Fruit fly (Drosophila melanogaster): Measurements from ENCODE around the gene Flo2.

The Flo2 gene

DNA sequence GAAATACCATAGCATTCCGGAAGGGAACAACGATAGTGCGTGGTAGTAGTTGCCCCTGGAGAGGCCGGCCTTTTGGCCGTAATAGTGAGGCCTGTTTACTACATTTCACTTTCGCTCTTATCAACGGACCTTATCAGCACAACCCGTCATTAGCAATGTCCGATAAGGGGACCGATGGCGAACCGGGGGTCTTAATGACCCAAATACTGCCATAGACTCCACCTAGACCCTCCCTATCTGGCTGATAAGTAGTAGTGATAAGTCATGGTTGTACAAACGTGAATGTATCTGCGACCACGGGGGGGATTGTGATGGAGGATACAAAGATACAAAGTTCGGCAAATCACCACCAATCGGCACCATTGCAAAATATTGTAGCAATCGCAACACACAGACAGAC is 110.1 kb downstream of the Flo2 start (continued):
- TF ChIP-seq Blimp-1 (GFP tag; optimal IDR thresholded peaks at IDR 0.05): no peak
- TF ChIP-seq grn (GFP tag; optimal IDR thresholded peaks at IDR 0.05): peak; percentile 80
- peak; percentile 56 for TF ChIP-seq CG34376 (GFP tag; optimal IDR thresholded peaks at IDR 0.05)
- TF ChIP-seq GATAe (GFP tag; conservative IDR thresholded peaks at IDR 0.05): peak; percentile 87
- TF ChIP-seq pros (GFP tag; optimal IDR thresholded peaks at IDR 0.05): no peak
- peak; percentile 33 for TF ChIP-seq sens (GFP tag)
- TF ChIP-seq chinmo (GFP tag; IDR thresholded peaks at IDR 0.05; ENCODE audit: partially characterized antibody): 0 out of 4 replicates have a peak, but pooled peaks have one; percentile 32
- peak; percentile 52 for TF ChIP-seq sd (tag; optimal IDR thresholded peaks at IDR 0.05)
- no peak for TF ChIP-seq ash1 (GFP tag; optimal IDR thresholded peaks at IDR 0.05)
- peak; percentile 52 for TF ChIP-seq CG10543 (GFP tag; optimal IDR thresholded peaks at IDR 0.05)
- no peak for TF ChIP-seq Optix (GFP tag; IDR thresholded peaks at IDR 0.05)
- no peak for TF ChIP-seq unpg (GFP tag; optimal IDR thresholded peaks at IDR 0.05)
- TF ChIP-seq CG6175 (GFP tag; IDR thresholded peaks at IDR 0.05): no peak
- TF ChIP-seq Hr78 (GFP tag; optimal IDR thresholded peaks at IDR 0.05): peak in 1 of 2 experiments; percentile 11
- TF ChIP-seq Kr (GFP tag; optimal IDR thresholded peaks at IDR 0.05): no peak
- no peak for TF ChIP-seq Usf (GFP tag; optimal IDR thresholded peaks at IDR 0.05)
- no peak for TF ChIP-seq Mad (GFP tag; optimal IDR thresholded peaks at IDR 0.05)
- no peak for TF ChIP-seq vvl (GFP tag; IDR thresholded peaks at IDR 0.05)
- TF ChIP-seq B-H2 (GFP tag; optimal IDR thresholded peaks at IDR 0.05): peak; percentile 3
- peak; percentile 29 for TF ChIP-seq lab (GFP tag; optimal IDR thresholded peaks at IDR 0.05)
- TF ChIP-seq seq (GFP tag; IDR thresholded peaks at IDR 0.05): no peak
- TF ChIP-seq Hey (tag; optimal IDR thresholded peaks at IDR 0.05): peak; percentile 64
- TF ChIP-seq CG6765 (GFP tag; optimal IDR thresholded peaks at IDR 0.05): no peak

DNA sequence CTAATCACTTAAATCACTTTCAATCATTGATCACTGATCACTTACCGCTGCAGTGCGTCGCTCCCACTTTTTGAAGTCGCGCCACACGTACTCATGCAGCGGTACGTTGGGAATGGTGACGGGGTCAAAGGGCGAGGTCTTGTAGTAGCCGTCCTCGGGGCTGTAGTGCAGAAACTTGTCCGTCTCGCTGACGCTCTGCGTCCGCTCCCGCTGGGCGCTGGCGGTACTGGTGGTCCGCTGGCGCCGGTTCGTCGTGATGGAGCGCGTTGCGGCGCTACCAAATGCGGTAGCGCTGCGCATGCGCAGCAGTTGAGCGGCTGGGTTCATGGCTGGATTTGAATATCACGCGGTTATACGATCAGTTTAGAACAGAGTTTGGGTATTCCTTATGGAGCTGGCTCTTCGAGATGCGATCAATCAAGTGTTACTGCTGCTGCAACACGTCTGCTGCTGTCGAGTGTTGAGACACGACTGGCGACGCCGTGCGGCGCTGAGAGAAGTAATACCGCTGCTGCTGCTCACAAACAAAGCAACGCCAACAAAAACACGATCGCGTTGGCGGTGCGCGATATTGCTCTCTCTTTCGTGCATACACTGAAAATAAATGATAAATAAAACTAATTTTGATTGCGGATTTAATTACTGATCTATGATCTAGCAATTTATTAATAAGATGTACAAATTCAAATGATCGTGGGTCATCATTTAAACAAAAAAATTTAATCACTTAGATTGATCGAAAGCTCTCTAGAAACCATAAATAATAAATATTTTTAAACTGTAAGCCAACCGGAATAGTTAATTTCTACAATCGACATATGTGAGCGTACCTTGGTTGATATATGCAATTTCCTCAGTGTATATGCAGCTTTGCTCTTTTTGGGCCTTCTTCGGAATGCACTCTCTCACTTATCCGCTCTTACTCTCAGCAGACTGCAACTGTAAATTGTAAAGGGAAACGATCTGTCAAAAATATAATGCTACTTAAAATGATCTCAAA is 111.4 kb downstream of the Flo2 start:
- no peak for TF ChIP-seq ash1 (GFP tag; optimal IDR thresholded peaks at IDR 0.05)
- peak; percentile 96 for TF ChIP-seq nom (GFP tag; optimal IDR thresholded peaks at IDR 0.05)
- peak; percentile 64 for TF ChIP-seq en (GFP tag; optimal IDR thresholded peaks at IDR 0.05)
- peak; percentile 55; the same call in 1 of the 3 replicates for TF ChIP-seq C15 (GFP tag; IDR thresholded peaks at IDR 0.05)
- no peak for TF ChIP-seq CG4282 (GFP tag; optimal IDR thresholded peaks at IDR 0.05)
- peak; percentile 71 for TF ChIP-seq CG12744 (GFP tag; optimal IDR thresholded peaks at IDR 0.05)
- TF ChIP-seq nau (GFP tag; optimal IDR thresholded peaks at IDR 0.05): peak; percentile 89
- TF ChIP-seq Dp (GFP tag; optimal IDR thresholded peaks at IDR 0.05): no peak
- TF ChIP-seq Neu2 (GFP tag; optimal IDR thresholded peaks at IDR 0.05; ENCODE audit: borderline replicate concordance): peak; percentile 54
- TF ChIP-seq Nf-YB (GFP tag; optimal IDR thresholded peaks at IDR 0.05): peak; percentile 84
- TF ChIP-seq CG6854 (GFP tag; optimal IDR thresholded peaks at IDR 0.05): peak; percentile 77
- TF ChIP-seq CG2116 (GFP tag; optimal IDR thresholded peaks at IDR 0.05): peak; percentile 72
- TF ChIP-seq CG34376 (GFP tag; optimal IDR thresholded peaks at IDR 0.05): peak; percentile 29
- peak; percentile 93 for TF ChIP-seq Xbp1 (GFP tag; optimal IDR thresholded peaks at IDR 0.05)
- TF ChIP-seq klu (GFP tag; IDR thresholded peaks at IDR 0.05): peak; percentile 78
- TF ChIP-seq btn (GFP tag; optimal IDR thresholded peaks at IDR 0.05): peak; percentile 57
- TF ChIP-seq CG43689 (GFP tag; IDR thresholded peaks at IDR 0.05): no peak; the same call in 1 of the 2 replicates
- no peak for TF ChIP-seq yki (optimal IDR thresholded peaks at IDR 0.05)
- TF ChIP-seq Bdp1 (GFP tag; optimal IDR thresholded peaks at IDR 0.05): peak; percentile 59
- no peak; the same call in 2 of the 3 replicates for TF ChIP-seq z (GFP tag; IDR thresholded peaks at IDR 0.05)
- peak; percentile 90 for TF ChIP-seq Med (GFP tag)
- TF ChIP-seq CG5953 (GFP tag; IDR thresholded peaks at IDR 0.05): peak; percentile 83
- peak; percentile 81 for TF ChIP-seq Bteb2 (GFP tag; optimal IDR thresholded peaks at IDR 0.05)
- peak; percentile 16 for TF ChIP-seq grn (GFP tag; optimal IDR thresholded peaks at IDR 0.05)
- TF ChIP-seq CG16863 (GFP tag; optimal IDR thresholded peaks at IDR 0.05): peak; percentile 85
- peak; percentile 84 for TF ChIP-seq Nf-YC (tag; optimal IDR thresholded peaks at IDR 0.05)
- TF ChIP-seq ci (GFP tag; IDR thresholded peaks at IDR 0.05): peak; percentile 88
- TF ChIP-seq CG11398 (GFP tag; optimal IDR thresholded peaks at IDR 0.05): peak; percentile 56
